Fruit fly (Drosophila melanogaster) whole organism, embryonic: Measurements from ENCODE around the gene Dus1.
A peak's percentile ranks its signal among the peaks of the same experiment; 100 is the strongest.

ENCODE experiments used
- B-H1 ChIP-seq: fragments of 200-800 bp; sonication (Bioruptor generic); IDR thresholded peaks from 3 replicates; pipeline ENCODE4 v1.3.6; 2022; ENCODE audit warnings: missing biosample characterization, missing genetic modification characterization
- B-H2 ChIP-seq: fragments of 200-800 bp; sonication (Bioruptor generic); optimal IDR thresholded peaks from 2 replicates; lab custom pipeline; 2018; ENCODE audit warnings: missing biosample characterization, mild to moderate bottlenecking, missing genetic modification characterization
- Bgb ChIP-seq: fragments of 200-800 bp; sonication (Bioruptor generic); IDR thresholded peaks from 2 replicates; pipeline ENCODE4 v1.3.6; 2022; ENCODE audit warnings: missing biosample characterization, missing genetic modification characterization; ENCODE audit not compliant: partially characterized antibody
- CG1024 ChIP-seq: fragments of 200-800 bp; sonication (Bioruptor generic); IDR thresholded peaks from 2 replicates; pipeline ENCODE4 v1.3.6; 2022; ENCODE audit warnings: missing biosample characterization, missing genetic modification characterization
- CG13123 ChIP-seq: fragments of 200-800 bp; sonication (Bioruptor generic); optimal IDR thresholded peaks from 2 replicates; lab custom pipeline; 2016; ENCODE audit warnings: missing biosample characterization, missing genetic modification characterization
- CG14860 ChIP-seq: fragments of 200-800 bp; sonication (Bioruptor generic); IDR thresholded peaks from 3 replicates; pipeline ENCODE4 v1.3.6; 2022; ENCODE audit warnings: missing biosample characterization, missing genetic modification characterization; ENCODE audit not compliant: partially characterized antibody
- CG15073 ChIP-seq: fragments of 200-800 bp; sonication (Bioruptor generic); optimal IDR thresholded peaks from 2 replicates; lab custom pipeline; 2016; ENCODE audit warnings: missing biosample characterization, missing genetic modification characterization
- CG15514 ChIP-seq: fragments of 200-800 bp; sonication (Bioruptor generic); optimal IDR thresholded peaks from 3 replicates; lab custom pipeline; 2017; ENCODE audit warnings: missing biosample characterization, missing genetic modification characterization, mild to moderate bottlenecking, moderate library complexity, missing genetic modification reagents
- CG16863 ChIP-seq: fragments of 200-800 bp; sonication (Bioruptor generic); optimal IDR thresholded peaks from 3 replicates; lab custom pipeline; 2016; ENCODE audit warnings: missing biosample characterization, missing genetic modification characterization
- CG17361 ChIP-seq: fragments of 200-800 bp; sonication (Bioruptor generic); IDR thresholded peaks from 3 replicates; pipeline ENCODE4 v1.3.6; 2022; ENCODE audit warnings: missing biosample characterization, missing genetic modification characterization
- CG17829 ChIP-seq: fragments of 200-800 bp; optimal IDR thresholded peaks from 2 replicates; lab custom pipeline; 2019; ENCODE audit warnings: missing biosample characterization, mild to moderate bottlenecking, missing genetic modification characterization, moderate library complexity
- CG18011 ChIP-seq: fragments of 200-800 bp; sonication (Bioruptor generic); optimal IDR thresholded peaks from 2 replicates; lab custom pipeline; 2017; ENCODE audit warnings: missing biosample characterization, missing genetic modification characterization, mild to moderate bottlenecking, moderate library complexity, missing genotype
- CG2116 ChIP-seq: fragments of 200-800 bp; sonication (Bioruptor generic); optimal IDR thresholded peaks from 3 replicates; lab custom pipeline; 2018; ENCODE audit warnings: missing biosample characterization, mild to moderate bottlenecking, missing genetic modification characterization
- CG3163 ChIP-seq: fragments of 200-800 bp; sonication (Bioruptor generic); optimal IDR thresholded peaks from 3 replicates; lab custom pipeline; 2016; ENCODE audit warnings: missing biosample characterization, missing genetic modification characterization
- CG32532 ChIP-seq: fragments of 200-800 bp; sonication (Bioruptor generic); IDR thresholded peaks from 2 replicates; pipeline ENCODE4 v1.3.6; 2022; ENCODE audit warnings: missing biosample characterization, missing genetic modification characterization
- CG32772 ChIP-seq: fragments of 200-800 bp; sonication (Bioruptor generic); IDR thresholded peaks from 2 replicates; pipeline ENCODE4 v1.3.6; 2022; ENCODE audit warnings: missing biosample characterization, missing genetic modification characterization
- CG3995 ChIP-seq: fragments of 200-800 bp; sonication (Bioruptor generic); optimal IDR thresholded peaks from 3 replicates; lab custom pipeline; 2016; ENCODE audit warnings: missing biosample characterization, missing genetic modification characterization
- CG43689 ChIP-seq: fragments of 200-800 bp; sonication (Bioruptor generic); IDR thresholded peaks from 2 replicates; pipeline ENCODE4 v1.3.6; 2022; ENCODE audit warnings: missing biosample characterization, missing genetic modification characterization
- CG4424 ChIP-seq: fragments of 200-800 bp; sonication (Bioruptor generic); optimal IDR thresholded peaks from 3 replicates; lab custom pipeline; 2016; ENCODE audit warnings: missing biosample characterization, missing genetic modification characterization
- CG4617 ChIP-seq: fragments of 200-800 bp; sonication (Bioruptor generic); optimal IDR thresholded peaks from 3 replicates; lab custom pipeline; 2016; ENCODE audit warnings: missing biosample characterization, missing genetic modification characterization, borderline replicate concordance
- CG6765 ChIP-seq: fragments of 200-800 bp; sonication (Bioruptor generic); optimal IDR thresholded peaks from 3 replicates; lab custom pipeline; 2017; ENCODE audit warnings: missing biosample characterization, mild to moderate bottlenecking, missing genetic modification characterization
- CG7963 ChIP-seq: fragments of 200-800 bp; sonication (Bioruptor generic); IDR thresholded peaks from 3 replicates; pipeline ENCODE4 v1.3.6; 2022; ENCODE audit warnings: missing biosample characterization, missing genetic modification characterization; ENCODE audit not compliant: partially characterized antibody
- Dip2 ChIP-seq: fragments of 200-800 bp; sonication (Bioruptor generic); IDR thresholded peaks from 2 replicates; pipeline ENCODE4 v1.3.6; 2022; ENCODE audit warnings: missing biosample characterization, missing genetic modification characterization
- Doc2 ChIP-seq: fragments of 200-800 bp; sonication (Bioruptor generic); IDR thresholded peaks from 2 replicates; pipeline ENCODE4 v1.3.6; 2022; ENCODE audit warnings: missing biosample characterization, missing genetic modification characterization
- Fer2 ChIP-seq: fragments of 200-800 bp; sonication (Bioruptor generic); optimal IDR thresholded peaks from 2 replicates; lab custom pipeline; 2018; ENCODE audit warnings: missing biosample characterization, mild to moderate bottlenecking, missing genetic modification characterization, moderate library complexity
- Opbp ChIP-seq: fragments of 200-800 bp; sonication (Bioruptor generic); IDR thresholded peaks from 3 replicates; pipeline ENCODE4 v1.3.6; 2022; ENCODE audit warnings: missing biosample characterization, missing genetic modification characterization; ENCODE audit not compliant: partially characterized antibody
- Poxn ChIP-seq: fragments of 200-800 bp; sonication (Bioruptor generic); IDR thresholded peaks from 2 replicates; pipeline ENCODE4 v1.3.6; 2022; ENCODE audit warnings: missing biosample characterization, missing genetic modification characterization
- Rfx ChIP-seq: fragments of 200-800 bp; sonication (Bioruptor generic); IDR thresholded peaks from 2 replicates; pipeline ENCODE4 v1.3.6; 2022; ENCODE audit warnings: missing biosample characterization, missing genetic modification characterization
- Vsx1 ChIP-seq: fragments of 200-800 bp; sonication (Bioruptor generic); optimal IDR thresholded peaks from 2 replicates; lab custom pipeline; 2017; ENCODE audit warnings: missing biosample characterization, mild to moderate bottlenecking, missing genetic modification characterization, missing genetic modification reagents
- ab ChIP-seq: fragments of 200-800 bp; sonication (Bioruptor generic); optimal IDR thresholded peaks from 2 replicates; lab custom pipeline; 2016; ENCODE audit warnings: missing biosample characterization, missing genetic modification characterization
- aop ChIP-seq: fragments of 200-800 bp; sonication (Bioruptor generic); IDR thresholded peaks from 2 replicates; pipeline ENCODE4 v1.3.6; 2022; ENCODE audit warnings: missing biosample characterization, missing genetic modification characterization
- cg ChIP-seq: fragments of 200-800 bp; sonication (Bioruptor generic); optimal IDR thresholded peaks from 3 replicates; lab custom pipeline; 2019; ENCODE audit warnings: missing biosample characterization, mild to moderate bottlenecking, missing genetic modification characterization, moderate library complexity
- danr ChIP-seq: fragments of 200-800 bp; sonication (Bioruptor generic); IDR thresholded peaks from 2 replicates; pipeline ENCODE4 v1.3.6; 2022; ENCODE audit warnings: missing biosample characterization, missing genetic modification characterization
- dysf ChIP-seq: fragments of 200-800 bp; sonication (Bioruptor generic); IDR thresholded peaks from 3 replicates; pipeline ENCODE4 v1.3.6; 2022; ENCODE audit warnings: missing biosample characterization, missing genetic modification characterization
- eve ChIP-seq, 2 experiments: fragments of >200 bp; optimal IDR thresholded peaks; 2 replicates each; lab custom pipeline; 2017; ENCODE audit warnings: missing biosample characterization in 2 of 2, missing genetic modification characterization in 2 of 2
- eyg ChIP-seq: fragments of 200-800 bp; sonication (Bioruptor generic); optimal IDR thresholded peaks from 3 replicates; lab custom pipeline; 2016; ENCODE audit warnings: missing biosample characterization, missing genetic modification characterization
- fru ChIP-seq: fragments of >200 bp; optimal IDR thresholded peaks from 2 replicates; lab custom pipeline; 2017
- hb ChIP-seq: fragments of 200-800 bp; sonication (Bioruptor generic); IDR thresholded peaks from 3 replicates; pipeline ENCODE4 v1.3.6; 2022; ENCODE audit warnings: missing biosample characterization, missing genetic modification characterization; ENCODE audit not compliant: partially characterized antibody
- inv ChIP-seq: fragments of 200-800 bp; sonication (Bioruptor generic); IDR thresholded peaks from 2 replicates; pipeline ENCODE4 v1.3.6; 2022; ENCODE audit warnings: missing biosample characterization, missing genetic modification characterization; ENCODE audit not compliant: partially characterized antibody
- luna ChIP-seq: fragments of 200-800 bp; sonication (Bioruptor generic); optimal IDR thresholded peaks from 2 replicates; lab custom pipeline; 2016; ENCODE audit warnings: missing biosample characterization, missing genetic modification characterization
- nerfin-2 ChIP-seq: fragments of 200-800 bp; sonication (Bioruptor generic); IDR thresholded peaks from 2 replicates; pipeline ENCODE4 v1.3.6; 2022; ENCODE audit warnings: missing biosample characterization, missing genetic modification characterization; ENCODE audit not compliant: partially characterized antibody
- nmo ChIP-seq: fragments of 200-800 bp; sonication (Bioruptor generic); optimal IDR thresholded peaks from 2 replicates; lab custom pipeline; 2018; ENCODE audit warnings: missing biosample characterization, mild to moderate bottlenecking, missing genetic modification characterization, moderate library complexity
- pita ChIP-seq: fragments of 200-800 bp; sonication (Bioruptor generic); optimal IDR thresholded peaks from 2 replicates; lab custom pipeline; 2017; ENCODE audit warnings: missing biosample characterization, mild to moderate bottlenecking, missing genetic modification characterization
- row ChIP-seq: fragments of 200-800 bp; sonication (Bioruptor generic); IDR thresholded peaks from 3 replicates; pipeline ENCODE4 v1.3.6; 2022; ENCODE audit warnings: missing biosample characterization, missing genetic modification characterization
- schlank ChIP-seq: fragments of 200-800 bp; sonication (Bioruptor generic); optimal IDR thresholded peaks from 2 replicates; lab custom pipeline; 2018; ENCODE audit warnings: missing biosample characterization, mild to moderate bottlenecking, missing genetic modification characterization
- scrt ChIP-seq: fragments of 200-800 bp; sonication (Bioruptor generic); optimal IDR thresholded peaks from 2 replicates; lab custom pipeline; 2018; ENCODE audit warnings: missing biosample characterization, mild to moderate bottlenecking, missing genetic modification characterization, moderate library complexity
- sisA ChIP-seq: fragments of 200-800 bp; sonication (Bioruptor generic); IDR thresholded peaks from 2 replicates; pipeline ENCODE4 v1.3.6; 2022; ENCODE audit warnings: missing biosample characterization, missing genetic modification characterization
- slp2 ChIP-seq: fragments of 200-800 bp; sonication (Bioruptor generic); optimal IDR thresholded peaks from 2 replicates; lab custom pipeline; 2016; ENCODE audit warnings: missing biosample characterization, missing genetic modification characterization
- sna ChIP-seq: fragments of 200-800 bp; sonication (Bioruptor generic); IDR thresholded peaks from 2 replicates; pipeline ENCODE4 v1.3.6; 2022; ENCODE audit warnings: missing biosample characterization, missing genetic modification characterization; ENCODE audit not compliant: partially characterized antibody
- trh ChIP-seq: fragments of 200-800 bp; sonication (Bioruptor generic); optimal IDR thresholded peaks from 2 replicates; lab custom pipeline; 2016; ENCODE audit warnings: missing biosample characterization, missing genetic modification characterization
- zf30C ChIP-seq: fragments of 200-800 bp; sonication (Bioruptor generic); optimal IDR thresholded peaks from 3 replicates; lab custom pipeline; 2018; ENCODE audit warnings: missing biosample characterization, mild to moderate bottlenecking, missing genetic modification characterization

The Dus1 gene

dm6 chr2L:271553-271952, at the start of gene Dus1 (continued):
- peak; percentile 3 for TF ChIP-seq B-H2 (GFP tag; lab: Kevin White, UChicago)
- TF ChIP-seq CG32772 (GFP tag; lab: Robert Waterston, UW), result no peak
- no peak for TF ChIP-seq ab (GFP tag; lab: Kevin White, UChicago)
- no peak for TF ChIP-seq CG3163
- no peak for TF ChIP-seq Dip2 (GFP tag; lab: Robert Waterston, UW)
- 0 out of 3 replicates have a peak, but pooled peaks have one; percentile 15 for TF ChIP-seq CG17361 (GFP tag; lab: Robert Waterston, UW)
- no peak for TF ChIP-seq CG4424 (GFP tag; lab: Kevin White, UChicago)
- TF ChIP-seq danr (GFP tag; lab: Robert Waterston, UW), result no peak
- no peak for TF ChIP-seq luna
- TF ChIP-seq Rfx, result no peak
- TF ChIP-seq CG7963 (GFP tag; lab: Robert Waterston, UW), result no peak
- no peak for TF ChIP-seq CG18011 (GFP tag; lab: Kevin White, UChicago)
- TF ChIP-seq CG17829 (tag; lab: Kevin White, UChicago), result peak; percentile 53
- TF ChIP-seq inv (GFP tag; lab: Robert Waterston, UW), result peak; percentile 52
- no peak for TF ChIP-seq CG3995 (GFP tag; lab: Kevin White, UChicago)
- peak; percentile 47 for TF ChIP-seq row (GFP tag; lab: Robert Waterston, UW)
- peak; percentile 94 for TF ChIP-seq scrt (GFP tag; lab: Kevin White, UChicago)
- TF ChIP-seq CG15514 (GFP tag; lab: Kevin White, UChicago), result peak; percentile 41
- no peak for TF ChIP-seq pita (GFP tag; lab: Kevin White, UChicago)
- peak; percentile 2 for TF ChIP-seq nmo (GFP tag; lab: Kevin White, UChicago)
- no peak for TF ChIP-seq CG16863
- TF ChIP-seq CG2116 (GFP tag; lab: Kevin White, UChicago), result peak; percentile 92
- peak; percentile 64 for TF ChIP-seq Bgb (GFP tag; lab: Robert Waterston, UW)
- TF ChIP-seq B-H1 (GFP tag; lab: Robert Waterston, UW), result no peak
- TF ChIP-seq zf30C (GFP tag; lab: Kevin White, UChicago), result no peak
- no peak for TF ChIP-seq CG1024 (GFP tag; lab: Robert Waterston, UW)
- TF ChIP-seq Fer2 (tag; lab: Kevin White, UChicago), result no peak
- no peak for TF ChIP-seq Poxn (GFP tag; lab: Robert Waterston, UW)
- TF ChIP-seq Doc2, result no peak
- TF ChIP-seq CG14860 (GFP tag; lab: Robert Waterston, UW), result peak; percentile 58; the same call in 2 of the 3 replicates
- TF ChIP-seq sna (GFP tag; lab: Robert Waterston, UW), result 0 out of 2 replicates have a peak, but pooled peaks have one; percentile 55
- peak; percentile 59; the same call in 2 of the 3 replicates for TF ChIP-seq hb (GFP tag; lab: Robert Waterston, UW)
- no peak for TF ChIP-seq eve (GFP tag; optimal IDR thresholded peaks at IDR 0.05; lab: Kevin White, UChicago)
- peak; percentile 58; the same call in 2 of the 3 replicates for TF ChIP-seq Opbp (GFP tag; lab: Robert Waterston, UW)
- TF ChIP-seq nerfin-2 (GFP tag; lab: Robert Waterston, UW), result peak; percentile 65; the same call in 1 of the 2 replicates
- TF ChIP-seq schlank, result no peak
- no peak for TF ChIP-seq fru (lab: Kevin White, UChicago)
- no peak for TF ChIP-seq Vsx1 (GFP tag; lab: Kevin White, UChicago)
- TF ChIP-seq CG32532, result no peak
- no peak for TF ChIP-seq slp2 (GFP tag; lab: Kevin White, UChicago)
- no peak for TF ChIP-seq CG6765 (GFP tag; lab: Kevin White, UChicago)
- TF ChIP-seq trh (GFP tag; lab: Kevin White, UChicago), result no peak
- TF ChIP-seq eyg, result no peak
- TF ChIP-seq cg (GFP tag; lab: Kevin White, UChicago), result no peak
- TF ChIP-seq CG43689 (GFP tag; lab: Robert Waterston, UW), result no peak
- TF ChIP-seq CG4617 (GFP tag; lab: Kevin White, UChicago), result peak; percentile 44
- TF ChIP-seq CG13123 (GFP tag; lab: Kevin White, UChicago), result no peak
- TF ChIP-seq CG15073, result no peak
- TF ChIP-seq sisA (GFP tag; lab: Robert Waterston, UW), result no peak
- TF ChIP-seq aop (GFP tag; lab: Robert Waterston, UW), result no peak
- TF ChIP-seq dysf, result no peak
